Fruit fly (Drosophila melanogaster): ENCODE measurements around the gene ND-13B.

DNA sequence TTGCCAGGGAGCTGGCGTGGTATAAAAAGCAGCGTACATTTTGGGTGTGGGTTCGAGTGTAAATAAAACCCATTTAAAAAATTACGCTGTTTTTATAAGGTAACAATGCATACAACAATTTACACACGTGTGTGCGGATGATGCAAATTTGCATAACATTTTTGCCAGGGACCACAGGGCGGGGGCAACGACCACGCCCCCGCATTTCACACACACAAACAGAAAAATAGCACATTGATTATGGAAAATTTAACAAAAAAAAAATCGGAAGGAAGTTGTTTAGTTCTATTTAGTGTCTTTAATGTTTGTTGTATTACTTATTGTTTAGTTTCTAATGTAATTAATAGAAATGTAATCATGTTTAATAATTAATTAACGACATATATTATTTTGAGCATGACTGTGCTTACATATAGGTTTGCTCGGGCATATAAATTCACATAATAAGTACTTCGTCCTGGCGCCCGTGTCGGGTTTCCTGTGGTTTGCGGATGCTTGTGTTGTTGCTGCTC lies 10.6 kb upstream of the ND-13B start:
- TF ChIP-seq Mnt (GFP tag; optimal IDR thresholded peaks at IDR 0.05) (no peak), CG5204 (GFP tag; optimal IDR thresholded peaks at IDR 0.05) (no peak), Clk (GFP tag; optimal IDR thresholded peaks at IDR 0.05) (no peak), Crg-1 (GFP tag; optimal IDR thresholded peaks at IDR 0.05) (no peak), tj (GFP tag; optimal IDR thresholded peaks at IDR 0.05) (no peak)
